Worm (Caenorhabditis elegans): ENCODE results near the gene F22B7.1.

The F22B7.1 gene

DNA sequence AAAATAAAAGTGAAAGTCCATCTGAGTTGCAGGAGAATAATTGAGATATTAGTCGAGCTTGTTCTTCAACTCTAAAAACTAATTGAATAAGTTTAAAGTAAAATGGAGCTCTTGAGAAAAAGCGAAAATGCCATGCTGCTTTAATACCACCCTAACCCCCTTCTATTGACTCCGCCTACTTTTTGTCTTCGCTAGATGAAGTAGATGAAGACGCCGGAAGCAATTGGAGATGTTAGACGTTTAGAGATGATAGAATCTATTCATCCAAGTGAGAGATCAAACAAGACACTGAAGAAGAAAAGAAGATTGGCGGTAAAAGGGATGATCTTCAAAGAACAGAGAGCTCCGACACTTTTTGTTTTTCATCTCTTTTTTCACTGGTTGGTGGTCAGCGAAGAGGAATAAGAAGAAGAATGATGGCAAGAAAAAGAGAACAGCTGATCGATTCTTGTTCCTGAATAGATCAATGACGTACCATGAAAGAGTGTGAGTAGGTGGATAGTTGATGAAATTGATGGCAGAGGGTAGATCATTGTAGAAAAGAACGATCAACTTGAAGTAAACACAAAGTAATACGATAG, 10.6 kb upstream of the F22B7.1 start:
- TF ChIP-seq lin-29 (GFP tag; IDR thresholded peaks at IDR 0.05) (no peak), madf-5 (GFP tag; IDR thresholded peaks at IDR 0.05) (no peak), ceh-20 (GFP tag; IDR thresholded peaks at IDR 0.05) (0 out of 2 replicates have a peak, but pooled peaks have one; percentile 11), daf-19 (GFP tag; conservative IDR thresholded peaks at IDR 0.05) (no peak), sdz-12 (GFP tag; optimal IDR thresholded peaks at IDR 0.05) (no peak), D1046.2 (GFP tag; IDR thresholded peaks at IDR 0.05) (no peak), fos-1 (tag; optimal IDR thresholded peaks at IDR 0.05) (no peak), unc-62 (GFP tag; optimal IDR thresholded peaks at IDR 0.05 in 1 of 2) (peak in 1 of 2 experiments; percentile 37), unc-62 (tag; optimal IDR thresholded peaks at IDR 0.05) (no peak), nhr-11 (tag; optimal IDR thresholded peaks at IDR 0.05) (peak; percentile 23), mxl-3 (GFP tag; optimal IDR thresholded peaks at IDR 0.05) (no peak), ztf-11 (tag; optimal IDR thresholded peaks at IDR 0.05) (no peak), lin-13 (GFP tag; optimal IDR thresholded peaks at IDR 0.05) (no peak), lsy-2 (tag; optimal IDR thresholded peaks at IDR 0.05) (peak in 1 of 2 experiments; percentile 4), daf-16 (GFP tag; optimal IDR thresholded peaks at IDR 0.05) (no peak), daf-16 (tag; optimal IDR thresholded peaks at IDR 0.05) (no peak), snpc-1.2 (GFP tag; IDR thresholded peaks at IDR 0.05) (no peak), dmd-6 (GFP tag; IDR thresholded peaks at IDR 0.05) (peak; percentile 6; the same call in 1 of the 2 replicates), mep-1 (tag; optimal IDR thresholded peaks at IDR 0.05) (no peak), mdt-29 (GFP tag; IDR thresholded peaks at IDR 0.05) (no peak), Y5F2A.4 (GFP tag; optimal IDR thresholded peaks at IDR 0.05) (no peak)

DNA sequence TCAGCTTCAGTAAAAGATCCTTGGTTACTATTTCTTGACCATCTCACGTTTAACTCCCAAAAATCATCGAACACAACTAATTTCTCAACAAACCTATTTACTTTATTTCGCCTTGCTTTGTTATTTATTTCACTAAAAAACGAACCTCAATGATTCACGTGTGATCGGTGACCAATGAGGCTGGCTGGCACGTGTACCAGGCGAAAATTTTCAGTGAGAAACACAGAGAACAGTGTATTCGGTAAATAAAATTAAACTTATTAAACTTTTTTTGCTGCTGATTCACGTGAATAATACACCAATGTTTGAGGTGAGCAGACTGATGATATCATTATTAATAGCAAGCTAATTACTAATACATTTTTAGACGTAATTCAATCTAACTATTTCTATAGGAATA, 9.7 kb upstream of the F22B7.1 start:
- no peak for TF ChIP-seq spr-1 (tag; optimal IDR thresholded peaks at IDR 0.05)
- TF ChIP-seq dmd-9 (GFP tag; IDR thresholded peaks at IDR 0.05): no peak
- no peak for TF ChIP-seq zip-11 (GFP tag; IDR thresholded peaks at IDR 0.05)
- TF ChIP-seq hlh-30 (tag; optimal IDR thresholded peaks at IDR 0.05; ENCODE audit: insufficient read depth): peak; percentile 59
- no peak for TF ChIP-seq ZK546.5 (tag; optimal IDR thresholded peaks at IDR 0.05)
- no peak for TF ChIP-seq lir-3 (tag; optimal IDR thresholded peaks at IDR 0.05)
- TF ChIP-seq lsy-2 (tag; optimal IDR thresholded peaks at IDR 0.05): no peak
- no peak for TF ChIP-seq lin-38 (GFP tag; IDR thresholded peaks at IDR 0.05)
- no peak for TF ChIP-seq mep-1 (tag; optimal IDR thresholded peaks at IDR 0.05)
- TF ChIP-seq fos-1 (tag; optimal IDR thresholded peaks at IDR 0.05): no peak
- no peak for TF ChIP-seq aly-2 (tag; optimal IDR thresholded peaks at IDR 0.05)
- peak; percentile 22 for TF ChIP-seq nhr-48 (tag; optimal IDR thresholded peaks at IDR 0.05)
- TF ChIP-seq F44E2.7 (GFP tag; IDR thresholded peaks at IDR 0.05): no peak
- 0 out of 2 replicates have a peak, but pooled peaks have one; percentile 41 for TF ChIP-seq mxl-2 (GFP tag; conservative IDR thresholded peaks at IDR 0.05)
- TF ChIP-seq ctbp-1 (GFP tag; IDR thresholded peaks at IDR 0.05): no peak
- TF ChIP-seq dmd-6 (GFP tag; IDR thresholded peaks at IDR 0.05): peak; percentile 30; the same call in 1 of the 2 replicates
- TF ChIP-seq lin-29 (GFP tag; IDR thresholded peaks at IDR 0.05): no peak
- no peak for TF ChIP-seq F37D6.2 (tag; optimal IDR thresholded peaks at IDR 0.05)
- no peak for TF ChIP-seq dmd-8 (GFP tag; IDR thresholded peaks at IDR 0.05)
- TF ChIP-seq T20F7.1 (GFP tag; optimal IDR thresholded peaks at IDR 0.05): peak; percentile 6
- no peak for TF ChIP-seq hmg-1.1 (GFP tag; IDR thresholded peaks at IDR 0.05)

DNA sequence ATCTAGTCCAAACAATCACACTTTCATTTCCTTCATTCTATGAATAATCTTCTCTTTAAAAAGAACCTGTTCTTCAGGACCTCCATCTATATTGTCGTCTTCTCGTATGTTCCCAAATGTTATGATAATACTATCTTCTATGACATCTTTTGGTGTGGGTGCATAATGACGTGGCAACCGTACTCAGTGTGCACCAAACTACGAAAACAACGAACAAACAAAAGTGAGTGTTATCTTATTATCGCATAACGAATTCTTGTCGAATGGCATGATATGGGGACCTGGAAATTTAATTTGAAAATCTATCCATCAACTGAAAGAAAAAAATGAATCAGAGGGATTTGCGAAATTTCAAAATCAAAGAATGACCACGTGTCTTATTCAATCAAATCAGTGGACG, 9.1 kb upstream of the F22B7.1 start:
- TF ChIP-seq lin-29 (GFP tag; IDR thresholded peaks at IDR 0.05) (no peak), dmd-9 (GFP tag; IDR thresholded peaks at IDR 0.05) (no peak), spr-3 (GFP tag; optimal IDR thresholded peaks at IDR 0.05) (no peak), daf-16 (GFP tag; optimal IDR thresholded peaks at IDR 0.05) (no peak), daf-16 (tag; optimal IDR thresholded peaks at IDR 0.05) (peak; percentile 37), hmg-1.1 (GFP tag; IDR thresholded peaks at IDR 0.05) (no peak)

All from whole organism, L4 larva.